Worm (Caenorhabditis elegans) whole organism, L4 larva: ENCODE measurements around the gene Y7A5A.7.

Experiments used
- fkh-10 ChIP-seq: fragments of 150-350 bp; optimal IDR thresholded peaks from 2 replicates; lab custom pipeline; 2014; ENCODE audit warnings: missing biosample characterization, missing genetic modification reagents, missing genetic modification characterization
- unc-130 ChIP-seq: sonication (generic microtip); optimal IDR thresholded peaks from 2 replicates; lab custom pipeline; 2016; ENCODE audit warnings: missing genetic modification reagents, missing genetic modification characterization, missing compliant biosample characterization

DNA sequence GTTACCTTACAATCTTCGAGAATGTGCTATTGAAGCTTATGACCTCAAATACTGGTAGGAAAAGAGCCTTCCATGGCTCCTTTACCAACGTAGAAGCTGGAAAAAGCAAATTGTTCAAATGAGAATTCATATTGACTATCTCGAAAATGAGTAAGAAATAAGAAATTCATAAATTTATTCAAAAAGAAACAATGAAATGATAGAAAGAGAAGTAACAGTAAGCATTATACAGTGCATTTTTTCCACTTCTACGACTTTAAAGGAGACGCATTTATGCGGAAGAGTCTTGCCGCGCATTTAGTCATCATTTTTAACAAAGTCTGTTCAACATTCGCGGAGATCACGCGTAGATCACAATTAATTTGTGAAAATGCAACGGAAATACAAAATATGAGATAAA, 9.0 kb downstream of the Y7A5A.7 start, which contains the start of gene Y7A5A.10:
- TF ChIP-seq fkh-10 (no peak), unc-130 (GFP tag; lab: Kevin White, UChicago) (no peak)
